Worm (Caenorhabditis elegans): ENCODE measurements around the gene spp-28.

DNA sequence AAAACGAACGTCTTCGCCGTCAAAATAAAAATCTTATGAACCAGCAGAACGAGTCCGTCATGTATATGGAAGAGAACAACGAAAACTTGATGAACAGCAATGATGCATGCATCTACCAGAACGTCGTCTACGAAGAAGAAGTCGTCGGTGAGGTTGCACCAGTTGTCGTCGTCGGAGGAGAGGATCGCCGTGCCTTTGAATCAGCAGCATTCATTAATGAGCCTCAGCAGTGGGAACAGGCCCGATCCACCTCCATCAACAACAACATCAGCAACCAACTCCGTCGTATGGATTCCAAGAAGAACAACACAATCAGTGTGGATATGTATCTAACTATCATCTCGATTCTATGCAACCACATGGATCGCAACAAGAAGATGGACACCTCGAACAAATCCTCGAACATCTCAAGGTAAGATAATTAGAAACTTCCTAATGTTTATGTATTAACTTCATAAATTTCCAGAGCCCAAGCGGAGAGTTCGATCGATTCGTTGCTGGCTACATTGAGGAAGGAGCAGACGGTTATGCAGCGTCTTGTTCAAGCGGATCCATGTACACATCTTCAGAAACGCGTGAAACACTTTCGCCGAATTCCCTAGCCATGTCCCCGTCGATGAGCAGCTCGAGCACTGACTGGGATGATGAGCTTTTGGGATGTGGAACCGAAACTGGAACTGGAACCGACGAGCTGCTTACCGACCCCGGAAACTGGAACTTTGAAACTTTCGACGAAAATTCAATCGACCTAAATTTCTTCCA, 4.4 kb upstream of the spp-28 start:
- TF ChIP-seq pha-4 (tag; optimal IDR thresholded peaks at IDR 0.05) (no peak), tbx-2 (tag; optimal IDR thresholded peaks at IDR 0.05) (no peak), nhr-11 (tag; optimal IDR thresholded peaks at IDR 0.05) (no peak)
